Worm (Caenorhabditis elegans) whole organism, early embryonic: ENCODE measurements around the gene T27A1.2.

Experiments used
- B0310.2 ChIP-seq: sonication (generic microtip); optimal IDR thresholded peaks from 2 replicates; lab custom pipeline; 2016; ENCODE audit warnings: mild to moderate bottlenecking, missing genetic modification characterization, missing compliant biosample characterization
- F13C5.2 ChIP-seq: sonication (generic microtip); optimal IDR thresholded peaks from 2 replicates; lab custom pipeline; 2017; ENCODE audit warnings: mild to moderate bottlenecking, missing genetic modification characterization, inconsistent platforms, missing compliant biosample characterization
- ama-1 ChIP-seq: fragments of 150-350 bp; optimal IDR thresholded peaks from 2 replicates; lab custom pipeline; 2014
- ceh-13 ChIP-seq: fragments of 200-800 bp; sonication (Bioruptor generic); optimal IDR thresholded peaks from 2 replicates; lab custom pipeline; 2018; ENCODE audit warnings: mild to moderate bottlenecking, missing genetic modification characterization, missing compliant biosample characterization
- ceh-36 ChIP-seq: sonication (generic microtip); optimal IDR thresholded peaks from 2 replicates; lab custom pipeline; 2016; ENCODE audit warnings: missing genetic modification characterization, inconsistent platforms, missing compliant biosample characterization
- flt-1 ChIP-seq: fragments of 200-800 bp; sonication (Bioruptor generic); IDR thresholded peaks from 2 replicates; pipeline ENCODE4 v1.3.6; 2022; ENCODE audit warnings: missing genetic modification characterization, missing compliant biosample characterization
- hnd-1 ChIP-seq: sonication (generic microtip); optimal IDR thresholded peaks from 2 replicates; lab custom pipeline; 2016; ENCODE audit warnings: missing genetic modification characterization, missing compliant biosample characterization
- tbx-11 ChIP-seq: fragments of 200-800 bp; sonication (Bioruptor generic); IDR thresholded peaks from 2 replicates; pipeline ENCODE4 v1.3.6; 2022; ENCODE audit warnings: missing genetic modification characterization, missing compliant biosample characterization
- tbx-37 ChIP-seq: fragments of 200-800 bp; sonication (Bioruptor generic); conservative IDR thresholded peaks from 2 replicates; pipeline ENCODE4 v1.3.6; 2022; ENCODE audit warnings: missing genetic modification reagents, missing genetic modification characterization, missing compliant biosample characterization
- tra-4 ChIP-seq: sonication (generic microtip); optimal IDR thresholded peaks from 2 replicates; lab custom pipeline; 2017; ENCODE audit warnings: missing genetic modification characterization, missing compliant biosample characterization

DNA sequence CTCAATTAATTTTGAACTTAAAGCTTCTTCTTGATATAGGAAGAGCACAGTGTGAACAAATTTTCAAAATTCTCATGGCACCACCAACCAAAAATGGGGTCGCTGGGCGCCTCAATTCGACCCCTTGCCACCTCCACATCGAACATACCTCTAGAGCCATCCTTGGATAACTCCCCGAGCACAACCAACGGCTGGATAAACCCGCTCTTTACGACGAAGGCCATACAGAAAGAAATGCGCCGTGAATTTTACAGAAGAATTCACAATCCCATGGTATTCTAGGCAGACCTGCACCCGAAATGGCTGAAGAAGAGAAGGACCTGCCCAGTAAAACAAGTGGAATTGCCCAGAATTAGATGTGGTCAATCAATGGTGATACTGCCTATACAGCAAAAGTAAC lies 34.0 kb downstream of the T27A1.2 start:
- TF ChIP-seq tbx-11 = no peak
- no peak for TF ChIP-seq F13C5.2 (tag; lab: Kevin White, UChicago)
- no peak for TF ChIP-seq B0310.2 (tag; lab: Kevin White, UChicago)
- TF ChIP-seq ceh-36 = no peak
- no peak for TF ChIP-seq ceh-13
- TF ChIP-seq tra-4 = no peak
- TF ChIP-seq ama-1 (lab: Kevin White, UChicago) = no peak
- no peak for TF ChIP-seq hnd-1 (tag; lab: Kevin White, UChicago)
- no peak for TF ChIP-seq flt-1 (GFP tag; lab: Robert Waterston, UW)
- no peak for TF ChIP-seq tbx-37 (GFP tag; lab: Robert Waterston, UW)
